Worm (Caenorhabditis elegans) whole organism, L4/young adult: ENCODE data around the gene gars-1.
A peak's percentile ranks its signal among the peaks of the same experiment; 100 is the strongest.

Experiments
- W03F9.2 ChIP-seq: fragments of 150-350 bp; optimal IDR thresholded peaks from 2 replicates; lab custom pipeline; 2014; ENCODE audit warnings: missing biosample characterization, missing genetic modification characterization
- dao-5 ChIP-seq: sonication (generic microtip); optimal IDR thresholded peaks from 2 replicates; lab custom pipeline; 2016; ENCODE audit warnings: missing genotype, missing genetic modification characterization, moderate library complexity, missing compliant biosample characterization
- him-1 ChIP-seq: sonication (generic microtip); optimal IDR thresholded peaks from 2 replicates; lab custom pipeline; 2016; ENCODE audit warnings: missing genotype, missing genetic modification reagents, missing genetic modification characterization, missing compliant biosample characterization

The gars-1 gene

ce11 chrIII:5162820-5163631 lies at the start of gene gars-1:
gars-1 (minus strand) TSS chrIII:5163627.
- TF ChIP-seq W03F9.2 (tag; lab: Kevin White, UChicago) (peak; percentile 15), him-1 (no peak)

DNA sequence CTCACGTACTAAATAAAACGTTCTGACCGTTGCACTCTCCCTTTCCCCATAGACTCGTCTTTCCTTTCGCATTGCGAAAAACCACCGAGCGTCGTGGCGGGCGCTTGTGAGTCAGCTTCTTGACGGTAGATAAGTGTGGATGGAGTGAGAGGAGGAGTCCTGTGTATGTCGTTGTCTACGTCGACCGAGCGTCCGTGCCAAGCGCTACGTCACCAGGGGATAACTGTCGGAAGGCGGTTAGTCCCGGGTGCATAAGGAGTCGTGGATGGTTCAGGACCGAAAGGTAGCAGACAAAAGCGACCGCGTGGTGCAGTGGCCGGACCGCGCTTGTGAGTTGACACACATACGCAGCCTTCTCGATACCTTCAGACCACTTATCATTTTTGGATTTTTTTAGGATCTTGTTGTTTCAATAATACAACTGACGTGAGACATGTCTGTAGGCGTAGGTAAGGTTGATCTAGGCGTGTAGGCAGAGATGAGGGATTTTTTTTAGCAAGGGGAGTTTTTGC lies 47.8 kb upstream of the gars-1 start:
- TF ChIP-seq dao-5 (tag; lab: Kevin White, UChicago) (peak; percentile 81), W03F9.2 (tag; lab: Kevin White, UChicago) (peak; percentile 46)

DNA sequence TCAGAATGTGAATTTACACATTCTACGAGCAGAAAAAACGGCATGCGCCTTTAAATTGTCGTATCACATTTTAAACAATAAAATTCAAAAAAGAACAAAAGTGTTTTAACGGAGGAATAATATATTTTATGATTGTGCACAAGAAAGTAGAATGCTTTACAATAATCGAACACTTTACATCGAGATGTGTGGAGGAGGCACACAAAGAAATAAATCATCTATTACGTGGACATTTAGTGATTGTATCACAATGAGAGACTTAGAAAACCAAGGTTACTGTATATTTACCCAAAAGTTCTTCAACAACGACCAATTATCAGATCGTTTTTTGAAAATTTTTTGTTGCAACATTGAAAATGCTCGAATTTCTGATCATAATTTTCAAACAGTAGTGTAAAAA lies 46.8 kb upstream of the gars-1 start:
- TF ChIP-seq W03F9.2 (tag; lab: Kevin White, UChicago), result no peak
- no peak for TF ChIP-seq dao-5 (tag; lab: Kevin White, UChicago)
- TF ChIP-seq him-1, result no peak

DNA sequence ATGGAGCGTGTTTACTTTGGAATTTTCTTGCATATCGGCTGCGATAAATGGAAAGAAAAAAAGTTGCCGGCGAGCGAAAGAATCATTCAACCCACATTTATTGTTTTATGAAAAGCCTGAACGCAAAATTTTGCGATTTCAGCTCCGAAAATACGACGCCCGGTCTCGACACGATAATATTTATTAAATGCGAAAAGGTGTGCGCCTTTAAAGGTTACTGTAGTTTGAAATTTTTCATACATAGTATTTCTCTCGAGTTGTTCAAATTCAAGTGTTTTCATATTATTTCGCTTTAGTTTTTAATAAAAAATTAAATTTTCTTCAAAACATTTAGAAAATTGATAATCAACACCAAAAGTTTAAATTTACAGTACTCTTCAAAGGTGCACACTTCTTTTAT lies 45.6 kb upstream of the gars-1 start, which contains the start of gene syx-16:
Gene syx-16 (minus strand): TSS at position 118 of the 400 bp plus-strand sequence.
- no peak for TF ChIP-seq W03F9.2 (tag; lab: Kevin White, UChicago)
- TF ChIP-seq dao-5 (tag; lab: Kevin White, UChicago), result no peak
- no peak for TF ChIP-seq him-1

DNA sequence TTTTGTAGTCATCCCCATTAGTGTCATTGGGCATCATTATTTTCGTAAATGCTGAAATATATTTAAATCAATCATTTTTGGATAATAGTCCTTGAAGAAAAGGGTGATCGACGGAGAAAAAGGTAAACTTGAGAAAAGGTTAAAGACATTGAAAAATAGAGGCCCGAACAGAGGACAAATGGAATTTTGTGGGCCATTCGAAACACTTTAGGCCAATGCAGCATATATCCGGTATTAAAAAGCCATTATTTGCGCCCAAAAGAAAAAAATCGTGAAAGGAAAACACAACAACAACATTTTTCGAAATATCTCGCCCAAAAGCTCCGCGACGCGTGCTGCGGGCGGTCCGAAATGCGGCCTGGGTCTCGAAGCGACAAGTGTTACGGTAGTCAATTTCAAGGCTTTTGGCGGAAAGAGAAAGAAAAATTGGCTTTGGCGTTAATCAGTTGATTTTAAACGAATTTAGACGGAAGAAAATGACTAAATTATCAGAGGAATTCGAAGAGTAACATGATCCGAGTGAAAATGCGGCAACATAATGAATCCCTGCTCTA lies 43.5 kb upstream of the gars-1 start, which contains the start of gene morc-1:
Gene morc-1 (minus strand): TSS at position 51 of the 554 bp plus-strand sequence.
- TF ChIP-seq him-1 (no peak), dao-5 (tag; lab: Kevin White, UChicago) (no peak), W03F9.2 (tag; lab: Kevin White, UChicago) (no peak)

DNA sequence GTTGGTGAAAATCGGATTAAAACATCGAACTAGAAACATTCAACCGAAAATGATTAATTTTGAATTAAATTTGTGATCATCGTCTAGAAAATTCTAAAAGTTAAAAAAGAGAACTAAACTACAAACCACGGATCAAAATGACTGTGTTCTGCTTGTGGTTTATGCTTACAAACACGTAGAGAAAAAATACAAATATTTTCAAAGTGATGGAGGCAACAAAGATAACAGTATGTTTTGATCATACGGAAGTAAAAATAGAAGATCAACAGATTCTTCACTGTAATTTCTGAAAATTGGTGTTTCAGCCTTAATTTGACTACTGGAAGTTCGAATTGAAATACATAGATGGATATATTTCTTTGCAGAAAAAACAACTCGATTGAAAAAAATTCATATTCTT lies 39.9 kb upstream of the gars-1 start:
- TF ChIP-seq dao-5 (tag; lab: Kevin White, UChicago) (no peak), him-1 (no peak), W03F9.2 (tag; lab: Kevin White, UChicago) (peak; percentile 8)

- TF ChIP-seq him-1 (no peak), dao-5 (tag; lab: Kevin White, UChicago) (no peak), W03F9.2 (tag; lab: Kevin White, UChicago) (peak; percentile 46)
Measured at ce11 chrIII:5202641-5203040, 39.2 kb upstream of the gars-1 start.

- TF ChIP-seq W03F9.2 (tag; lab: Kevin White, UChicago) (no peak), him-1 (no peak), dao-5 (tag; lab: Kevin White, UChicago) (no peak)
Measured at ce11 chrIII:5201267-5201666, 37.8 kb upstream of the gars-1 start.

- TF ChIP-seq W03F9.2 (tag; lab: Kevin White, UChicago), result no peak
- TF ChIP-seq him-1, result no peak
- no peak for TF ChIP-seq dao-5 (tag; lab: Kevin White, UChicago)
Measured at ce11 chrIII:5200349-5200748, 36.9 kb upstream of the gars-1 start.

DNA sequence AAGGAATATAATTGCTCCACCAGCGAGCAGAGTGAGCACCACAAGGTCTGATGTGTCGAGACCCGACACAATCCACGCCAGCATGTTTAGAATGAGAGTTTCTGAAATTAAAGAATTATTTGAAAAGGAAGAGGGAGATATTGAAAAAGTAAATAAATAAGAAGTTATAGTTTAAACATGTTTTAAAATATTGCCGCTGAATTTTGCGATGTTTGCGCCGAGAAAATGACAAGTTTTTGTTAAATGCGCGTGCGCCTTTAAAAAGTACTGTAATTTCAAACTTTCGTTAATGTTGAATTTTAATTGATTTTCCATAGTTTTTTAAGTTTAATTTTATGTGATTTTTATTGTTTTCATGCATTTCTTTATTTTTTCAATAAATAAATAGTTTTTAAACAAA lies 36.1 kb upstream of the gars-1 start, which contains the start of gene emb-8:
Gene emb-8 (minus strand): TSS at position 101 of the 400 bp plus-strand sequence.
- TF ChIP-seq him-1, result no peak
- TF ChIP-seq W03F9.2 (tag; lab: Kevin White, UChicago), result no peak
- TF ChIP-seq dao-5 (tag; lab: Kevin White, UChicago), result no peak

DNA sequence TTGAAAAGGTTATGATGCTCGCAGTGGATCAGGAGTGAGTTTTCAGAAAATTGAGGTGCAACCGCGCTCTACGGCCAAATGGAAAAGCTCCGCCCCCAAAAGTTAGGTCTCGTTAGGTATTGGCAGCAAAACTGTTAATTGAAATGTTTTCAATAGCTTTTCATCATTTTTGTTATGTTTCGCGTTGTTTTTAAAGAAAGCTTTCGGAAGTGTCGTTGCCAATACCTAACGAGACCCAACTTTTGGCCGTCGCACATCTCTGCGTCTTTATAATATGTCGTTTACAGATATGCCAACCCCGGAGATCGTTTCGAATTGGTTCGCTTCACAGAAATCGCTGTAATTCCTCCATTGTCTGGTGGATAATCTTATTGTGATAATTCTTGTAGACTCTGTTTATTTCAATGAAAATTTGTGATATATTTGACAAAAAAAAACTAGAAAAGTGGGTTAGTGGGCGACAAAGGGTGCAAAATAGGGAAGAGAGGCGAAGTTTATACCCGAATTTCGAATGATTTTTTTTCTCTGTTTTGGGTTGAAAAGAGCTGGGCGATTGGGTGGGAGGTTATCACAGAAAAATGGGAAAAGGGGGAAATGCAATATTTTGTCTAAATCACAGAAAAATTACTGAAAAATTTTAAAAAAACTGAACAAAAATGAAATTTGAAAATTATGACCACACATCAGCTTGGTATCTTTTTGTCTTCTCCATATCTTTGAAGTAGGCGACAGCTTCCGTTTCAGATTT lies 33.0 kb upstream of the gars-1 start:
- no peak for TF ChIP-seq dao-5 (tag; lab: Kevin White, UChicago)
- TF ChIP-seq him-1, result no peak
- TF ChIP-seq W03F9.2 (tag; lab: Kevin White, UChicago), result no peak

DNA sequence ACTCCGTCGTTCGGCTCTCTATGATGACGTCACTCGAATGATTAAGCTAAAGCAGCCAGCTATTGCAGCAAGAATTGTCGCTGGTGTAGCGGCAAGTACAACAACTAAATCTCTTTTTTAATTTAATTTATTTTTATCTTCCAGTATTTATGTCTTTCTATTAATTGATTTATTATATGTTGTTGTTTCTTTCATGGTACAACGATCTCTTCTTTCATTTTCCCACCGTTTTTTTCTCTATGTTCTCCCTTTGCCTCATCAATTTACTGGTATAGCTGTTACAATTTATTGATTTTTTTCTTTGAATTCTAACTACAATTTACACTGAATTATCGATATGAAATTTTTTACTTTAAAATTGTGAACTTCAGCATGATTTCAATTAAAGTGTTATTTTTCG lies 32.3 kb upstream of the gars-1 start, which contains the start of gene moc-6:
Gene moc-6 (plus strand): TSS at position 301 of the 400 bp plus-strand sequence.
- TF ChIP-seq dao-5 (tag; lab: Kevin White, UChicago) (no peak), him-1 (no peak), W03F9.2 (tag; lab: Kevin White, UChicago) (no peak)

DNA sequence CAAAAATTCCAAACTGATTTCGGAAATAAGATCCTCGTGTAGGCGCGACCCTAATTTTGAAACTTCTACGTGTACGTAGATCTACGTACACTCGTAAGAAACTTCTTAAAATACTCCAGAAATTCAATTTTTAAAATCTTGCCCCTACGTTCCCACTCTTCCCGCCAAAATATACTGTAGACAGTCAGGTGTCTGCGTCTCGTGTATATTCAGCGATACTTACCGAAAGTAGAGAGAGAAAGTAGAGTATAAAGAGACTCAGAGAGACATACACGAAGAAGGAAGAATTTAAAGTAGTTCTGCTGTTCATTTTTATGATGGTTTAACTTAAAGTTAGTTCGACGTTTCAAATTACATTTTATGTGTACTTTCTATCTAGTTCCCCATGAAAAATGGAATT lies 29.8 kb upstream of the gars-1 start:
- TF ChIP-seq dao-5 (tag; lab: Kevin White, UChicago) (no peak), W03F9.2 (tag; lab: Kevin White, UChicago) (no peak), him-1 (no peak)
